Worm (Caenorhabditis elegans): ENCODE data around the gene F25E5.9.

The F25E5.9 gene

DNA sequence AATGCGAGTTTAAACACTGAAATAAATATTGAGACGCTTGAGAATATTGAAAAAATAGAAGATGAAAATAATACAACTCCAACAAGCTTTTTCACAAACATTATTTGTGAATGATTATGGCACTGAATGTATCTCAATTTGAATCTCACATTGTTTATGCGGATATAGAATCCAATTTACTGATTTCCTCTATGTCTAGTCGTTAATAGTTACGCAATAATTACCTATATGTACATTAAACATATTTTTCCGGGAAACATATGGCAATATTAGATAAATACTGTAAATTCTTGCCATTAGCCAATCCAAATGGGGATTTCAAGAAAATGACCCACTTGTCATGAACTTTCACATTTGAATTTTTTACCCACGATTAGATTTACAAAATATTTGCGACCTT, 42.4 kb downstream of the F25E5.9 start, which contains the start of gene srx-9:
srx-9 (minus strand) TSS at position 101 of the 400 bp plus-strand sequence.
- TF ChIP-seq hlh-1 (tag; optimal IDR thresholded peaks at IDR 0.05) (no peak), zip-8 (tag; optimal IDR thresholded peaks at IDR 0.05) (peak; percentile 33)

DNA sequence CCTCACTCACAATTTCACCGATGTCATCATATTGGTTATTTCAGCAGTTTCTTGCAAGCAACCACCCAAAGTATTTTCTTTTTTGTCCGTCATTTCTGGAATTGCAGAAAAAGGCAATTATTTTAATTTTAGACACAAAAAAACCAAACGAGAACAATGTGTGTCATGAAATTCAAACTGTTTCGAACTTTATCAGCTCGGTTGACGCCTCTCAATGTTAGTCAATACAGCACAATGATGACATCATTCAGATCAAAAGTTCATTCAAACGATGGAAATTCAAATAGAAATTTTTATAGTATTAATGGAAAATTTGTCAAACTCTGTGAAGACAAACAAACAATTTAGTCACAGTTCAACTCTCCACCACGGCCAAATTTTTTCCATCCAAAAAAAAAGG, 45.8 kb downstream of the F25E5.9 start, which contains the start of gene fbxa-105:
fbxa-105 (minus strand) TSS at position 97 of the 400 bp plus-strand sequence.
- no peak for TF ChIP-seq blmp-1 (tag; optimal IDR thresholded peaks at IDR 0.05)
- TF ChIP-seq ceh-43 (GFP tag; optimal IDR thresholded peaks at IDR 0.05), result no peak
- no peak for TF ChIP-seq sptf-1 (tag; optimal IDR thresholded peaks at IDR 0.05)
- TF ChIP-seq unc-62 (GFP tag; optimal IDR thresholded peaks at IDR 0.05), result no peak
- TF ChIP-seq tbx-8 (GFP tag; optimal IDR thresholded peaks at IDR 0.05), result no peak
- no peak for TF ChIP-seq nhr-2 (tag; optimal IDR thresholded peaks at IDR 0.05)
- TF ChIP-seq flh-1 (GFP tag; optimal IDR thresholded peaks at IDR 0.05), result no peak
- no peak for TF ChIP-seq nhr-28 (tag; optimal IDR thresholded peaks at IDR 0.05)
- TF ChIP-seq lsy-2 (tag; optimal IDR thresholded peaks at IDR 0.05), result no peak
- no peak for TF ChIP-seq ceh-83 (GFP tag; optimal IDR thresholded peaks at IDR 0.05)
- TF ChIP-seq unc-39 (tag; optimal IDR thresholded peaks at IDR 0.05), result no peak

DNA sequence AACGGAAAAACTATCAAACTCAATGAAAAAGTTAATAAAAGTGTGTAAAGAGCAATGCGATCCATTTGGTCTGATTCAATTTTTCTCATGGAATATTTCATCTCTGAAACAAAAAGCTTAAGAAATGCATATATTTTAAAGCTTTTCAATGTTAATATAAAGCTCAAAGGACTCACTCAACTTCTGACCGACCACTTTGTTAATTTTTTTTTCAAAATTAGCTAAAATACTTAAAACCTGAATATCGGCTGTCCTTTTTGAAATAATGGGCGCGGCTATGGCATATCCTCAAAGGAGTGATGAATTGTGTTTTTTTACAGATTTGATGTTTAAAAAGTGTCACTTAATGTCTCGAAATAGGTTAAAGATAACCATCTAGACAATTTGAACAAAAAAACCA, 47.9 kb downstream of the F25E5.9 start, which contains the start of gene C02H6.1:
C02H6.1 (minus strand) TSS at position 101 of the 400 bp plus-strand sequence.
- no peak for TF ChIP-seq nhr-28 (tag; optimal IDR thresholded peaks at IDR 0.05)
- TF ChIP-seq nhr-237 (tag; optimal IDR thresholded peaks at IDR 0.05), result no peak
- no peak for TF ChIP-seq elt-1 (tag; optimal IDR thresholded peaks at IDR 0.05; ENCODE audit: borderline replicate concordance, insufficient read depth)
- no peak for TF ChIP-seq ceh-43 (GFP tag; optimal IDR thresholded peaks at IDR 0.05)
- no peak for TF ChIP-seq tbx-8 (GFP tag; optimal IDR thresholded peaks at IDR 0.05)
- TF ChIP-seq sptf-1 (tag; optimal IDR thresholded peaks at IDR 0.05), result no peak
- no peak for TF ChIP-seq drap-1 (GFP tag; optimal IDR thresholded peaks at IDR 0.05)
- no peak for TF ChIP-seq M03D4.4 (tag; optimal IDR thresholded peaks at IDR 0.05)
- TF ChIP-seq nhr-76 (tag; optimal IDR thresholded peaks at IDR 0.05), result no peak
- no peak for TF ChIP-seq cnd-1 (tag; optimal IDR thresholded peaks at IDR 0.05)
- no peak for TF ChIP-seq mep-1 (tag; optimal IDR thresholded peaks at IDR 0.05)

DNA sequence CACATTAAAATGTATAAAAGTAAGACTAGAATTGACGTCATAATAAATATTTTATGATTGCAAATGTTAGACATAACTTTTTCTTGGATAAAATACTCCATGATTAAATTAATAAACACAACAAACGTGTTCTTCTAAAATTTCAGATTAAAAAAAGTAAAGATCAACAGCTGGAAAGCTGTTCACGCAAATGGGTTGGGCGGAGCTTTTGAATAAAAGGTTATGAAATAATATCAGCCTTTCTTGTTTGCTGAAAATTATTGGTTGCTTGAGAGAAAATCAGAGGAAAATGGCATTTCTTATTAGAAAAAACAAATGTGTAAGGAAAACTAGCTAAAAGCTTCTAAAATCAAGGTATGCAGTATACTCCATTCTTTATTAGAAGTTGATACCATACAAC, 50.0 kb downstream of the F25E5.9 start, which contains the start of gene C02H6.3:
C02H6.3 (minus strand) TSS at position 101 of the 400 bp plus-strand sequence.
- TF ChIP-seq elt-3 (tag; optimal IDR thresholded peaks at IDR 0.05), result no peak
- TF ChIP-seq ceh-39 (tag; optimal IDR thresholded peaks at IDR 0.05), result no peak
- TF ChIP-seq elt-1 (tag; optimal IDR thresholded peaks at IDR 0.05; ENCODE audit: borderline replicate concordance, insufficient read depth), result no peak
- no peak for TF ChIP-seq ham-2 (GFP tag; optimal IDR thresholded peaks at IDR 0.05)
- no peak for TF ChIP-seq nhr-28 (tag; optimal IDR thresholded peaks at IDR 0.05)
- TF ChIP-seq sem-2 (GFP tag; optimal IDR thresholded peaks at IDR 0.05), result no peak
- no peak for TF ChIP-seq ztf-11 (tag; optimal IDR thresholded peaks at IDR 0.05)
